Worm (Caenorhabditis elegans) whole organism, late embryonic: ENCODE data around the gene srp-1.

ENCODE experiments used
- ceh-48 ChIP-seq: sonication (generic microtip); optimal IDR thresholded peaks from 2 replicates; lab custom pipeline; 2016; ENCODE audit warnings: missing genetic modification characterization, inconsistent platforms, missing compliant biosample characterization
- ceh-6 ChIP-seq: fragments of 200-800 bp; sonication (Bioruptor generic); optimal IDR thresholded peaks from 2 replicates; lab custom pipeline; 2018; ENCODE audit warnings: mild to moderate bottlenecking, missing genetic modification characterization, missing compliant biosample characterization
- pha-4 ChIP-seq: fragments of 150-350 bp; optimal IDR thresholded peaks from 2 replicates; lab custom pipeline; 2018; ENCODE audit warnings: missing biosample characterization, missing genetic modification reagents, missing genetic modification characterization
- unc-86 ChIP-seq: sonication (generic microtip); optimal IDR thresholded peaks from 2 replicates; lab custom pipeline; 2016; ENCODE audit warnings: missing genetic modification characterization, missing compliant biosample characterization

DNA sequence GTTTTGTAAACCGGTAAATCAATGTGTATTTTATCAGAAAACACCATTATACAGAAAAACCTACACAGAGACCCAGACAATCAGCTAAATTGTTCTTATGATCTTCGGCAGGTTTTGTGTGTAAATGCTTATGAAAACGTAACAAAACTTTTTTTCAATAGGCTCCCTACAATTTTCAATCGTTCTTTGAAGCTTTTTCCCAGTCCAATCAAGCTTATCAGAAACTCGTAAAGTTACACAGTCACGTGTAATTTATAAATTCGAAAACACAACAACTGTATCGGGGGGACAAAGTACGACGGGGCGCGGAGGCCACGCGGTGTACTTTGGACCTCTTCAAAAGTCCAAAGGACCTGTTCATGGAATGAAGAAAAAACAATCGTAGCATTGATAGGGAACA, 22.9 kb upstream of the srp-1 start:
- TF ChIP-seq pha-4 (tag; lab: Kevin White, UChicago) (no peak), ceh-48 (tag; lab: Kevin White, UChicago) (no peak), unc-86 (no peak), ceh-6 (GFP tag; lab: Kevin White, UChicago) (no peak)
